Fruit fly (Drosophila melanogaster) Kc167 (cell line): ENCODE results near the gene PyK.

ENCODE experiments used
- Sin3A ChIP-seq: fragments of >200 bp; optimal IDR thresholded peaks from 2 replicates; lab custom pipeline; 2018; ENCODE audit warnings: missing external identifiers
- psq ChIP-seq: fragments of >200 bp; optimal IDR thresholded peaks from 2 replicates; lab custom pipeline; 2017; ENCODE audit warnings: missing external identifiers

DNA sequence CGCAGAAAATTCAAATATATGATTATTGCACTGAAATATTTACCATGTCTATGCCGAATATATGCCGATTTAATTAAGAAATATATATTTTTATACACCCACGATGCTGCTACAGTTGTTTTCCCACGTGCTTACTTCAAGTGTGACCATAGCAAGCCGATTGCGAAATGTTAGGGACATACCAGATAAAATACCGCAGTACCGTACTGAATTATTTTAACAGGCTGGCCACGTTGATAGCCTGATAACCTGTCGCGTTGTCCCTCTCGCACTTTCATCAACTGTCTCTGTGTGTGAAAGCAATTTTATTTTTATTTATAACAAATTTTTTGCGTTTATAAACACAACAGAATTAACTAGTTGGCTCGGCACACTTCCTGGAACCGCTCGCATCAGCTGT is 53.6 kb downstream of the PyK start, which contains the start of the genes Nop56 and mats:
- TF ChIP-seq Sin3A (lab: Kevin White, UChicago) (no peak), psq (lab: Kevin White, UChicago) (no peak)
